Comparison of ENCODE assay signal across 1 fruit fly cellular context in the genomic region with DNA sequence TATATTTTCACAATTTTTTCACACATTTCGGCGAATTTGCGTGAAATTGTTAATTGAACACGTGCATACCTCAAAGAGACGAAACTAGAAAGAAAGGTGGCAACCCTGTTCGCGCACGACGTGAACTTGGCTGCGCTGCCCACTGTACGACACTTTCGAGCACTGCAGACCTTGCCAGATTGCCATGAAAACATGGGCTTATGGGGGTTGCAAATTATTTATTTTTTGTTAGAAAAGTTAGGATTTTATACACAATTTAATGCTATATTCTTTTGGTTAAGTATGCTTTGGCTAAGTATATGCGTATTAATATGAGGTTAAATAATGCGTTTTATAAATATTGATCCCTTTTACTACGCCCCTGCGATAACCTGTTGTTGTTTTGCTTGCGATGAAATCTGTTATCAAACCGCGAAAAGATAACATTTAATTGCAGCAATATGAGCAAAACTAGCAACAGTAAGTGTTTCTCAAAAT.
TF ChIP-seq lines count a peak whose summit lies in the region.

A gene (minus strand): TSS at position 100 of the 477 bp plus-strand sequence.
A gene (plus strand): TSS at position 369 of the 477 bp plus-strand sequence.

TF ChIP-seq in whole organism, embryonic, 481 proteins besides CTCF, POLR2A, EP300 and RAD21 (continued from another document):
- TF ChIP-seq tin (GFP tag; optimal IDR thresholded peaks at IDR 0.05; lab: Kevin White, UChicago) (peak; percentile 95), dm (GFP tag; optimal IDR thresholded peaks at IDR 0.05; lab: Kevin White, UChicago) (peak; percentile 100), dmrt11E (tag; optimal IDR thresholded peaks at IDR 0.05; lab: Kevin White, UChicago) (peak; percentile 92), CG4617 (GFP tag; optimal IDR thresholded peaks at IDR 0.05; lab: Kevin White, UChicago; ENCODE audit: borderline replicate concordance) (peak; percentile 99), ranshi (GFP tag; IDR thresholded peaks at IDR 0.05; lab: Robert Waterston, UW) (peak; percentile 93), Ssrp (tag; optimal IDR thresholded peaks at IDR 0.05; lab: Kevin White, UChicago) (peak; percentile 93), Ada2b (GFP tag; IDR thresholded peaks at IDR 0.05; lab: Robert Waterston, UW) (peak; percentile 88), Doc2 (GFP tag; IDR thresholded peaks at IDR 0.05; lab: Robert Waterston, UW) (peak; percentile 89), repo (GFP tag; optimal IDR thresholded peaks at IDR 0.05; lab: Kevin White, UChicago) (peak; percentile 89), MBD-R2 (GFP tag; IDR thresholded peaks at IDR 0.05; lab: Robert Waterston, UW) (peak; percentile 97), Rfx (GFP tag; IDR thresholded peaks at IDR 0.05; lab: Robert Waterston, UW) (peak; percentile 99)
